Worm (Caenorhabditis elegans): ENCODE data around the gene sptl-3.

Gene sptl-3

ce11 chrV:13923851-13924250 lies 30.7 kb downstream of the sptl-3 start, which contains the start of gene srxa-11:
Gene srxa-11, plus strand, starts transcription at chrV:13924151.
- TF ChIP-seq mdl-1 (tag; optimal IDR thresholded peaks at IDR 0.05) (no peak), daf-12 (tag; optimal IDR thresholded peaks at IDR 0.05) (no peak), nhr-77 (tag; optimal IDR thresholded peaks at IDR 0.05) (no peak), pha-4 (tag; optimal IDR thresholded peaks at IDR 0.05) (no peak), nhr-23 (tag; optimal IDR thresholded peaks at IDR 0.05) (no peak), fkh-2 (tag; optimal IDR thresholded peaks at IDR 0.05) (no peak), nhr-76 (tag; optimal IDR thresholded peaks at IDR 0.05) (no peak), lsy-12 (tag; optimal IDR thresholded peaks at IDR 0.05) (no peak), sea-2 (GFP tag; optimal IDR thresholded peaks at IDR 0.05) (no peak), ceh-9 (tag; optimal IDR thresholded peaks at IDR 0.05) (no peak), ztf-11 (tag; optimal IDR thresholded peaks at IDR 0.05) (no peak), ama-1 (optimal IDR thresholded peaks at IDR 0.05) (no peak), nhr-28 (tag; optimal IDR thresholded peaks at IDR 0.05) (no peak), lin-15B (tag; optimal IDR thresholded peaks at IDR 0.05) (no peak), fos-1 (tag; optimal IDR thresholded peaks at IDR 0.05) (no peak)

DNA sequence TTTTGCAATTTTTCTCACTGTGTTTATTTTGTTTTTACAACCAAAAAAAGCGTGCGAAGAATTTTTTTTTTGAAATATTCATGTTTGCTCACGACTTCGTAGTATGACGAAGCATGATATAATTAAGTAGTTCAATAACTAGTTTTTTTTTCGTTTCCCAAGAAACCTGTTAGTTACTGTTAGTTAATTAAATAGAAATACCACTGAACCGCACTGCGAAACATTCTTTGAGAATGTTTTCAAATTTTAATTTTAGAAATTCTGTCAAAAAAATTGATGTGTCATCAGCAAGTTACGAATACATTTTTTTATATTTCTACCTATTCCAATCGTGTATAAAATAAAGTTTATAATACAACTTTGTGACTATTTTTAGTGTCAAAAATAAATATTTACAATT lies 33.3 kb downstream of the sptl-3 start, which contains the start of gene srxa-12:
srxa-12 (plus strand) TSS at position 301 of the 400 bp plus-strand sequence.
- TF ChIP-seq egl-5 (tag; optimal IDR thresholded peaks at IDR 0.05) (no peak), ztf-4 (tag; optimal IDR thresholded peaks at IDR 0.05) (no peak), nhr-11 (tag; optimal IDR thresholded peaks at IDR 0.05) (no peak), lin-15B (tag; optimal IDR thresholded peaks at IDR 0.05) (no peak), nhr-23 (tag; optimal IDR thresholded peaks at IDR 0.05) (no peak), mml-1 (tag; optimal IDR thresholded peaks at IDR 0.05) (no peak), fkh-2 (tag; optimal IDR thresholded peaks at IDR 0.05) (no peak), nfya-1 (tag; optimal IDR thresholded peaks at IDR 0.05; ENCODE audit: insufficient read depth) (no peak)

DNA sequence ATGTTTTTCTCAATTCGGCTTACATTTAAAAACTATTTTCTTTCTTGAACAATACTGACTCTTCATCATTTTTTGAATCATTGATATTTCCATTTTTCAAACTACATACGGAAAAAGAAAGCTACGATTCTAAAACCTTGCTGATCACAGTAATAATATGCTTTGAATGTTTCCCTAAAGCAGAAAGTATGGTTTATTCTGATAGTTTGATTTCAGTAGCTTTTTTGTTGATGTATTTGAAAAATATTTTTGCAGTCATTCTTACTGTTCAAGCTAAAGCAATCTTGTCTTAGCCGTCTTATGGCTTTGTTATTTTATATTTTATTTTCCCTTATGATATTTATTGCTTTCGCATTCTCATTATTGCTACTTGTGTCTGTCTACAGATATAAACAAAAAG lies 36.4 kb downstream of the sptl-3 start, which contains the start of gene srxa-13:
srxa-13 (plus strand) TSS at position 301 of the 400 bp plus-strand sequence.
- TF ChIP-seq pha-4 (tag; optimal IDR thresholded peaks at IDR 0.05), result no peak
- no peak for TF ChIP-seq nhr-43 (tag; optimal IDR thresholded peaks at IDR 0.05; ENCODE audit: poor library complexity, severe bottlenecking)
- TF ChIP-seq nhr-12 (tag; optimal IDR thresholded peaks at IDR 0.05), result no peak
- TF ChIP-seq unc-39 (tag; optimal IDR thresholded peaks at IDR 0.05), result no peak
- TF ChIP-seq mdl-1 (tag; optimal IDR thresholded peaks at IDR 0.05), result no peak
- TF ChIP-seq ceh-9 (tag; optimal IDR thresholded peaks at IDR 0.05), result no peak
- no peak for TF ChIP-seq lin-15B (tag; optimal IDR thresholded peaks at IDR 0.05)
- TF ChIP-seq ztf-11 (tag; optimal IDR thresholded peaks at IDR 0.05), result no peak
- no peak for TF ChIP-seq fkh-2 (tag; optimal IDR thresholded peaks at IDR 0.05)
- TF ChIP-seq ama-1 (optimal IDR thresholded peaks at IDR 0.05), result no peak
- TF ChIP-seq lsy-12 (tag; optimal IDR thresholded peaks at IDR 0.05), result no peak
- TF ChIP-seq nhr-11 (tag; optimal IDR thresholded peaks at IDR 0.05), result no peak
- TF ChIP-seq lin-39 (tag; optimal IDR thresholded peaks at IDR 0.05), result no peak
- no peak for TF ChIP-seq snpc-4 (tag; optimal IDR thresholded peaks at IDR 0.05)

- TF ChIP-seq eor-1 (tag; optimal IDR thresholded peaks at IDR 0.05) (no peak), lsy-12 (tag; optimal IDR thresholded peaks at IDR 0.05) (no peak), daf-12 (tag; optimal IDR thresholded peaks at IDR 0.05) (no peak), unc-62 (GFP tag; optimal IDR thresholded peaks at IDR 0.05) (no peak), mdl-1 (tag; optimal IDR thresholded peaks at IDR 0.05) (no peak), nhr-25 (tag; optimal IDR thresholded peaks at IDR 0.05) (no peak)
Measured at ce11 chrV:13931225-13931624, 38.1 kb downstream of the sptl-3 start, which contains the start of gene C06B3.16. Gene C06B3.16, plus strand, starts transcription at chrV:13931525.

ce11 chrV:13931952-13932351 lies 38.8 kb downstream of the sptl-3 start:
- TF ChIP-seq sea-2 (GFP tag; optimal IDR thresholded peaks at IDR 0.05) (no peak), ztf-11 (tag; optimal IDR thresholded peaks at IDR 0.05) (no peak), daf-12 (tag; optimal IDR thresholded peaks at IDR 0.05) (no peak), nfya-1 (tag; optimal IDR thresholded peaks at IDR 0.05; ENCODE audit: insufficient read depth) (no peak), ceh-9 (tag; optimal IDR thresholded peaks at IDR 0.05) (no peak), egl-5 (tag; optimal IDR thresholded peaks at IDR 0.05) (no peak), nhr-25 (tag; optimal IDR thresholded peaks at IDR 0.05) (no peak)

- TF ChIP-seq nhr-76 (tag; optimal IDR thresholded peaks at IDR 0.05) (no peak), fkh-2 (tag; optimal IDR thresholded peaks at IDR 0.05) (no peak), nhr-23 (tag; optimal IDR thresholded peaks at IDR 0.05) (no peak), unc-39 (tag; optimal IDR thresholded peaks at IDR 0.05) (no peak), zag-1 (tag; optimal IDR thresholded peaks at IDR 0.05) (no peak), daf-12 (tag; optimal IDR thresholded peaks at IDR 0.05) (no peak), nhr-43 (tag; optimal IDR thresholded peaks at IDR 0.05; ENCODE audit: poor library complexity, severe bottlenecking) (no peak)
Measured at ce11 chrV:13934545-13934944, 41.4 kb downstream of the sptl-3 start, which contains the start of gene R10D12.1. Gene R10D12.1, minus strand, starts transcription at chrV:13934645.

Data from whole organism, L3 larva.